Fruit fly (Drosophila melanogaster) whole organism, embryonic: Measurements from ENCODE around the gene Spn88Eb.

ENCODE experiments used
- Atf3 ChIP-seq: fragments of 200-800 bp; sonication (Bioruptor generic); optimal IDR thresholded peaks from 3 replicates; lab custom pipeline; 2016; ENCODE audit warnings: missing biosample characterization, missing genetic modification characterization
- Blimp-1 ChIP-seq: fragments of 200-800 bp; sonication (Bioruptor generic); optimal IDR thresholded peaks from 3 replicates; lab custom pipeline; 2018; ENCODE audit warnings: missing biosample characterization, missing genetic modification characterization, mild to moderate bottlenecking, moderate library complexity, missing genetic modification reagents
- CG10366 ChIP-seq: fragments of 200-800 bp; sonication (Bioruptor generic); IDR thresholded peaks from 2 replicates; pipeline ENCODE4 v1.3.6; 2022; ENCODE audit warnings: missing biosample characterization, missing genetic modification characterization
- CG11247 ChIP-seq: fragments of 200-800 bp; sonication (Bioruptor generic); IDR thresholded peaks from 2 replicates; pipeline ENCODE4 v1.3.6; 2022; ENCODE audit warnings: missing biosample characterization, missing genetic modification characterization
- CG12744 ChIP-seq: fragments of 200-800 bp; sonication (Bioruptor generic); optimal IDR thresholded peaks from 2 replicates; lab custom pipeline; 2016; ENCODE audit warnings: missing biosample characterization, missing genetic modification characterization
- CG13775 ChIP-seq: fragments of 200-800 bp; sonication (Bioruptor generic); optimal IDR thresholded peaks from 3 replicates; lab custom pipeline; 2017; ENCODE audit warnings: missing biosample characterization, mild to moderate bottlenecking, missing genetic modification characterization
- CG14050 ChIP-seq: fragments of 200-800 bp; sonication (Bioruptor generic); IDR thresholded peaks from 3 replicates; pipeline ENCODE4 v1.3.6; 2022; ENCODE audit warnings: missing biosample characterization, missing genetic modification characterization
- CG15269 ChIP-seq: fragments of 200-800 bp; sonication (Bioruptor generic); optimal IDR thresholded peaks from 2 replicates; lab custom pipeline; 2018; ENCODE audit warnings: missing biosample characterization, mild to moderate bottlenecking, missing genetic modification characterization, moderate library complexity
- CG15601 ChIP-seq: fragments of 200-800 bp; sonication (Bioruptor generic); optimal IDR thresholded peaks from 3 replicates; lab custom pipeline; 2019; ENCODE audit warnings: missing biosample characterization, mild to moderate bottlenecking, missing genetic modification characterization, moderate library complexity
- CG2129 ChIP-seq: fragments of 200-800 bp; sonication (Bioruptor generic); IDR thresholded peaks from 2 replicates; pipeline ENCODE4 v1.3.6; 2022; ENCODE audit warnings: missing biosample characterization, missing genetic modification characterization; ENCODE audit not compliant: partially characterized antibody
- CG2199 ChIP-seq: fragments of 200-800 bp; sonication (Bioruptor generic); IDR thresholded peaks from 3 replicates; pipeline ENCODE4 v1.3.6; 2022; ENCODE audit warnings: missing biosample characterization, missing genetic modification characterization
- CG2202 ChIP-seq: fragments of 200-800 bp; sonication (Bioruptor generic); optimal IDR thresholded peaks from 2 replicates; lab custom pipeline; 2018; ENCODE audit warnings: missing biosample characterization, mild to moderate bottlenecking, missing genetic modification characterization
- CG33557 ChIP-seq: fragments of 200-800 bp; sonication (Bioruptor generic); optimal IDR thresholded peaks from 2 replicates; lab custom pipeline; 2019; ENCODE audit warnings: missing biosample characterization, mild to moderate bottlenecking, missing genetic modification characterization, moderate library complexity
- CG34376 ChIP-seq: fragments of 200-800 bp; sonication (Bioruptor generic); optimal IDR thresholded peaks from 2 replicates; lab custom pipeline; 2018; ENCODE audit warnings: missing biosample characterization, mild to moderate bottlenecking, missing genetic modification characterization
- CG4617 ChIP-seq: fragments of 200-800 bp; sonication (Bioruptor generic); optimal IDR thresholded peaks from 3 replicates; lab custom pipeline; 2016; ENCODE audit warnings: missing biosample characterization, missing genetic modification characterization, borderline replicate concordance
- CG4854 ChIP-seq: fragments of 200-800 bp; sonication (Bioruptor generic); optimal IDR thresholded peaks from 2 replicates; lab custom pipeline; 2016; ENCODE audit warnings: missing biosample characterization, missing genetic modification characterization, inconsistent platforms
- CG6854 ChIP-seq: fragments of 200-800 bp; sonication (Bioruptor generic); optimal IDR thresholded peaks from 3 replicates; lab custom pipeline; 2017; ENCODE audit warnings: missing biosample characterization, mild to moderate bottlenecking, missing genetic modification characterization
- CG8281 ChIP-seq: fragments of 200-800 bp; sonication (Bioruptor generic); optimal IDR thresholded peaks from 2 replicates; lab custom pipeline; 2018; ENCODE audit warnings: missing biosample characterization, mild to moderate bottlenecking, missing genetic modification characterization, moderate library complexity
- CHES-1-like ChIP-seq: fragments of 200-800 bp; sonication (Bioruptor generic); optimal IDR thresholded peaks from 2 replicates; lab custom pipeline; 2016; ENCODE audit warnings: missing biosample characterization, missing genetic modification characterization
- Ets65A ChIP-seq: fragments of 200-800 bp; sonication (Bioruptor generic); peaks from one replicate; lab custom pipeline; 2016; ENCODE audit warnings: missing biosample characterization, missing genetic modification characterization
- Gug ChIP-seq: fragments of 200-800 bp; sonication (Bioruptor generic); IDR thresholded peaks from 4 replicates; pipeline ENCODE4 v1.3.6; 2022; ENCODE audit warnings: missing biosample characterization, missing genetic modification characterization
- HHEX ChIP-seq: fragments of 200-800 bp; sonication (Bioruptor generic); optimal IDR thresholded peaks from 3 replicates; lab custom pipeline; 2017; ENCODE audit warnings: missing biosample characterization, mild to moderate bottlenecking, missing genetic modification characterization, missing genetic modification reagents
- Hand ChIP-seq: fragments of 200-800 bp; sonication (Bioruptor generic); optimal IDR thresholded peaks from 2 replicates; lab custom pipeline; 2017; ENCODE audit warnings: mild to moderate bottlenecking, missing biosample characterization, missing genetic modification reagents, missing genetic modification characterization
- Hey ChIP-seq: fragments of 200-800 bp; sonication (Bioruptor generic); optimal IDR thresholded peaks from 3 replicates; lab custom pipeline; 2018; ENCODE audit warnings: missing biosample characterization, mild to moderate bottlenecking, missing genetic modification characterization
- Hsf ChIP-seq: fragments of 200-800 bp; sonication (Bioruptor generic); optimal IDR thresholded peaks from 3 replicates; lab custom pipeline; 2016; ENCODE audit warnings: missing biosample characterization, missing genetic modification characterization
- Lhr ChIP-seq: fragments of 200-800 bp; sonication (Bioruptor generic); optimal IDR thresholded peaks from 3 replicates; lab custom pipeline; 2017; ENCODE audit warnings: mild to moderate bottlenecking, missing biosample characterization, missing genetic modification reagents, missing genetic modification characterization
- Meics ChIP-seq: fragments of 200-800 bp; sonication (Bioruptor generic); optimal IDR thresholded peaks from 2 replicates; lab custom pipeline; 2017; ENCODE audit warnings: missing biosample characterization, mild to moderate bottlenecking, missing genetic modification characterization
- NfI ChIP-seq: fragments of 200-800 bp; sonication (Bioruptor generic); optimal IDR thresholded peaks from 3 replicates; lab custom pipeline; 2018; ENCODE audit warnings: missing biosample characterization, mild to moderate bottlenecking, missing genetic modification characterization, moderate library complexity
- Oli ChIP-seq: fragments of 200-800 bp; sonication (Bioruptor generic); optimal IDR thresholded peaks from 2 replicates; lab custom pipeline; 2018; ENCODE audit warnings: missing biosample characterization, mild to moderate bottlenecking, missing genetic modification characterization, moderate library complexity
- Trl ChIP-seq, 3 experiments: fragments of >200 bp in 2 of 3; fragments of 200-800 bp in 1 of 3; sonication (Bioruptor generic) in 1 of 3; optimal IDR thresholded peaks; 2 replicates in 1 of 3; 3 replicates in 2 of 3; lab custom pipeline; 2016 to 2017; ENCODE audit warnings: missing biosample characterization in 1 of 3, missing genetic modification characterization in 1 of 3
- ara ChIP-seq: fragments of 200-800 bp; sonication (Bioruptor generic); IDR thresholded peaks from 2 replicates; pipeline ENCODE4 v1.3.6; 2022; ENCODE audit warnings: missing biosample characterization, missing genetic modification characterization
- bbx ChIP-seq: fragments of 200-800 bp; sonication (Bioruptor generic); IDR thresholded peaks from 2 replicates; pipeline ENCODE4 v1.3.6; 2022; ENCODE audit warnings: missing biosample characterization, missing genetic modification characterization; ENCODE audit not compliant: partially characterized antibody
- bigmax ChIP-seq: fragments of 200-800 bp; sonication (Bioruptor generic); optimal IDR thresholded peaks from 2 replicates; lab custom pipeline; 2018; ENCODE audit warnings: missing biosample characterization, mild to moderate bottlenecking, missing genetic modification characterization
- btn ChIP-seq: fragments of 200-800 bp; sonication (Bioruptor generic); optimal IDR thresholded peaks from 2 replicates; lab custom pipeline; 2016; ENCODE audit warnings: missing biosample characterization, missing genetic modification characterization
- chn ChIP-seq: fragments of 200-800 bp; sonication (Bioruptor generic); optimal IDR thresholded peaks from 2 replicates; lab custom pipeline; 2016; ENCODE audit warnings: missing biosample characterization, missing genetic modification characterization
- corto ChIP-seq: fragments of 200-800 bp; sonication (Bioruptor generic); optimal IDR thresholded peaks from 2 replicates; lab custom pipeline; 2016; ENCODE audit warnings: missing biosample characterization, mild to moderate bottlenecking, missing genetic modification characterization, moderate library complexity
- da ChIP-seq: fragments of 200-800 bp; sonication (Bioruptor generic); optimal IDR thresholded peaks from 2 replicates; lab custom pipeline; 2016; ENCODE audit warnings: missing biosample characterization, missing genetic modification characterization
- disco-r ChIP-seq: fragments of 200-800 bp; sonication (Bioruptor generic); optimal IDR thresholded peaks from 2 replicates; lab custom pipeline; 2016; ENCODE audit warnings: missing biosample characterization, missing genetic modification characterization
- dmrt11E ChIP-seq: fragments of 200-800 bp; sonication (Bioruptor generic); optimal IDR thresholded peaks from 3 replicates; lab custom pipeline; 2018; ENCODE audit warnings: missing biosample characterization, mild to moderate bottlenecking, missing genetic modification characterization, moderate library complexity
- fru ChIP-seq: fragments of >200 bp; optimal IDR thresholded peaks from 2 replicates; lab custom pipeline; 2017
- grau ChIP-seq: fragments of 200-800 bp; optimal IDR thresholded peaks from 3 replicates; lab custom pipeline; 2019; ENCODE audit warnings: missing biosample characterization, mild to moderate bottlenecking, missing genetic modification characterization, moderate library complexity
- hth ChIP-seq: fragments of >200 bp; optimal IDR thresholded peaks from 2 replicates; lab custom pipeline; 2017; ENCODE audit warnings: inconsistent platforms
- jumu ChIP-seq: fragments of 200-800 bp; sonication (Bioruptor generic); optimal IDR thresholded peaks from 3 replicates; lab custom pipeline; 2016; ENCODE audit warnings: missing biosample characterization, missing genetic modification characterization
- pfk ChIP-seq: fragments of 200-800 bp; sonication (Bioruptor generic); optimal IDR thresholded peaks from 2 replicates; lab custom pipeline; 2018; ENCODE audit warnings: missing biosample characterization, mild to moderate bottlenecking, missing genetic modification characterization, moderate library complexity
- sob ChIP-seq: fragments of 200-800 bp; sonication (Bioruptor generic); IDR thresholded peaks from 2 replicates; pipeline ENCODE4 v1.3.6; 2022; ENCODE audit warnings: missing biosample characterization, missing genetic modification characterization
- ssp ChIP-seq: fragments of 200-800 bp; sonication (Bioruptor generic); IDR thresholded peaks from 2 replicates; pipeline ENCODE4 v1.3.6; 2022; ENCODE audit warnings: missing biosample characterization, missing genetic modification characterization
- stc ChIP-seq: fragments of 200-800 bp; sonication (Bioruptor generic); IDR thresholded peaks from 2 replicates; pipeline ENCODE4 v1.3.6; 2022; ENCODE audit warnings: missing biosample characterization, missing genetic modification characterization
- tio ChIP-seq: fragments of 200-800 bp; sonication (Bioruptor generic); optimal IDR thresholded peaks from 2 replicates; lab custom pipeline; 2017; ENCODE audit warnings: missing biosample characterization, missing genetic modification characterization, inconsistent platforms
- wek ChIP-seq: fragments of 200-800 bp; sonication (Bioruptor generic); optimal IDR thresholded peaks from 3 replicates; lab custom pipeline; 2018; ENCODE audit warnings: missing biosample characterization, mild to moderate bottlenecking, missing genetic modification characterization, moderate library complexity
- wor ChIP-seq: fragments of 200-800 bp; sonication (Bioruptor generic); IDR thresholded peaks from 2 replicates; pipeline ENCODE4 v1.3.6; 2022; ENCODE audit warnings: missing biosample characterization, missing genetic modification characterization

Spn88Eb gene

dm6 chr3R:15229329-15229876 lies 20.8 kb upstream of the Spn88Eb start, which contains the start of the genes Art3 and mRpS10 (continued):
- peak; percentile 84 for TF ChIP-seq pfk
- TF ChIP-seq CG8281: peak; percentile 97
- peak; percentile 98 for TF ChIP-seq wek (GFP tag; lab: Kevin White, UChicago)
- TF ChIP-seq CG4854 (GFP tag; lab: Kevin White, UChicago): peak; percentile 100
- TF ChIP-seq bbx: no peak
- TF ChIP-seq grau (tag; lab: Kevin White, UChicago): peak; percentile 100
- peak; percentile 100 for TF ChIP-seq Ets65A
- TF ChIP-seq CG10366 (GFP tag; lab: Robert Waterston, UW): peak; percentile 100
- peak; percentile 100 for TF ChIP-seq Atf3 (GFP tag; lab: Kevin White, UChicago)
- TF ChIP-seq stc (GFP tag; lab: Robert Waterston, UW): peak; percentile 100
- TF ChIP-seq corto (GFP tag; lab: Kevin White, UChicago): no peak
- TF ChIP-seq sob (GFP tag; lab: Robert Waterston, UW): peak; percentile 100
- TF ChIP-seq CG6854 (GFP tag; lab: Kevin White, UChicago): peak; percentile 99
- TF ChIP-seq Gug: peak; percentile 99
- TF ChIP-seq bigmax (GFP tag; lab: Kevin White, UChicago): peak; percentile 83
- TF ChIP-seq CG15269: peak; percentile 100
- peak; percentile 100 for TF ChIP-seq CG33557 (GFP tag; lab: Kevin White, UChicago)
- no peak for TF ChIP-seq CG2129 (GFP tag; lab: Robert Waterston, UW)
- TF ChIP-seq fru (lab: Kevin White, UChicago): no peak
- peak; percentile 100 for TF ChIP-seq CG4617
- TF ChIP-seq da (GFP tag; lab: Kevin White, UChicago): peak; percentile 100
- peak; percentile 100 for TF ChIP-seq ara
- peak; percentile 97 for TF ChIP-seq ssp (GFP tag; lab: Robert Waterston, UW)
- TF ChIP-seq NfI: peak; percentile 100
- no peak for TF ChIP-seq hth (lab: Kevin White, UChicago)
- TF ChIP-seq CG2202: peak; percentile 100
- TF ChIP-seq Hand: peak; percentile 99
- TF ChIP-seq Blimp-1 (GFP tag; lab: Kevin White, UChicago): peak; percentile 99
- peak; percentile 100 for TF ChIP-seq Meics
- peak; percentile 99 for TF ChIP-seq btn (GFP tag; lab: Kevin White, UChicago)
- TF ChIP-seq CG13775 (GFP tag; lab: Kevin White, UChicago): peak; percentile 100
- TF ChIP-seq disco-r (GFP tag; lab: Kevin White, UChicago): peak; percentile 100
- TF ChIP-seq Hey: peak; percentile 99
- peak; percentile 100 for TF ChIP-seq tio (GFP tag; lab: Kevin White, UChicago)
- peak; percentile 100 for TF ChIP-seq chn (GFP tag; lab: Kevin White, UChicago)
- TF ChIP-seq Oli (tag; lab: Kevin White, UChicago): peak; percentile 100
- TF ChIP-seq CG12744 (GFP tag; lab: Kevin White, UChicago): peak; percentile 100
- TF ChIP-seq CG11247 (GFP tag; lab: Robert Waterston, UW): peak; percentile 100
- peak; percentile 100 for TF ChIP-seq dmrt11E (tag; lab: Kevin White, UChicago)
- peak; percentile 100 for TF ChIP-seq jumu (GFP tag; lab: Kevin White, UChicago)
- peak; percentile 100 for TF ChIP-seq HHEX
- TF ChIP-seq Lhr (GFP tag; lab: Kevin White, UChicago): peak; percentile 99
- TF ChIP-seq wor (GFP tag; lab: Robert Waterston, UW): peak; percentile 100
- TF ChIP-seq Hsf (GFP tag; lab: Kevin White, UChicago): peak; percentile 100
- TF ChIP-seq CG34376: peak; percentile 100
- TF ChIP-seq CG2199 (GFP tag; lab: Robert Waterston, UW): peak; percentile 100
- TF ChIP-seq CG14050 (GFP tag; lab: Robert Waterston, UW): peak; percentile 100
- TF ChIP-seq Trl (optimal IDR thresholded peaks at IDR 0.05; lab: Kevin White, UChicago): no peak
- TF ChIP-seq Trl (GFP tag; optimal IDR thresholded peaks at IDR 0.05; lab: Kevin White, UChicago): peak; percentile 100
- TF ChIP-seq CHES-1-like (GFP tag; lab: Kevin White, UChicago): peak; percentile 100
- peak; percentile 99 for TF ChIP-seq CG15601 (tag; lab: Kevin White, UChicago)
